Fruit fly (Drosophila melanogaster) whole organism, embryonic: ENCODE measurements around the gene raw.

Experiments used
- Atf3 ChIP-seq: fragments of 200-800 bp; sonication (Bioruptor generic); optimal IDR thresholded peaks from 3 replicates; lab custom pipeline; 2016; ENCODE audit warnings: missing biosample characterization, missing genetic modification characterization
- Atf6 ChIP-seq: fragments of 200-800 bp; sonication (Bioruptor generic); IDR thresholded peaks from 2 replicates; pipeline ENCODE4 v1.3.6; 2022; ENCODE audit warnings: missing biosample characterization, missing genetic modification characterization
- B-H2 ChIP-seq: fragments of 200-800 bp; sonication (Bioruptor generic); optimal IDR thresholded peaks from 2 replicates; lab custom pipeline; 2018; ENCODE audit warnings: missing biosample characterization, mild to moderate bottlenecking, missing genetic modification characterization
- Blimp-1 ChIP-seq: fragments of 200-800 bp; sonication (Bioruptor generic); optimal IDR thresholded peaks from 3 replicates; lab custom pipeline; 2018; ENCODE audit warnings: missing biosample characterization, missing genetic modification characterization, mild to moderate bottlenecking, moderate library complexity, missing genetic modification reagents
- CG10431 ChIP-seq: fragments of 200-800 bp; sonication (Bioruptor generic); optimal IDR thresholded peaks from 3 replicates; lab custom pipeline; 2018; ENCODE audit warnings: missing biosample characterization, mild to moderate bottlenecking, missing genetic modification characterization
- CG10543 ChIP-seq: fragments of 200-800 bp; sonication (Bioruptor generic); optimal IDR thresholded peaks from 3 replicates; lab custom pipeline; 2017; ENCODE audit warnings: missing biosample characterization, mild to moderate bottlenecking, missing genetic modification characterization, moderate library complexity
- CG11695 ChIP-seq: fragments of 200-800 bp; sonication (Bioruptor generic); IDR thresholded peaks from 3 replicates; pipeline ENCODE4 v1.3.6; 2022; ENCODE audit warnings: missing biosample characterization, missing genetic modification characterization
- CG12155 ChIP-seq: fragments of 200-800 bp; sonication (Bioruptor generic); optimal IDR thresholded peaks from 3 replicates; lab custom pipeline; 2016; ENCODE audit warnings: missing biosample characterization, missing genetic modification characterization
- CG1233 ChIP-seq: fragments of 200-800 bp; sonication (Bioruptor generic); optimal IDR thresholded peaks from 4 replicates; lab custom pipeline; 2018; ENCODE audit warnings: missing biosample characterization, mild to moderate bottlenecking, missing genetic modification characterization
- CG12391 ChIP-seq: fragments of 200-800 bp; sonication (Bioruptor generic); optimal IDR thresholded peaks from 3 replicates; lab custom pipeline; 2018; ENCODE audit warnings: missing biosample characterization, mild to moderate bottlenecking, missing genetic modification characterization, moderate library complexity
- CG14014 ChIP-seq: fragments of 200-800 bp; sonication (Bioruptor generic); IDR thresholded peaks from 2 replicates; pipeline ENCODE4 v1.3.6; 2022; ENCODE audit warnings: missing biosample characterization, missing genetic modification characterization
- CG15269 ChIP-seq: fragments of 200-800 bp; sonication (Bioruptor generic); optimal IDR thresholded peaks from 2 replicates; lab custom pipeline; 2018; ENCODE audit warnings: missing biosample characterization, mild to moderate bottlenecking, missing genetic modification characterization, moderate library complexity
- CG17186 ChIP-seq: fragments of 200-800 bp; sonication (Bioruptor generic); optimal IDR thresholded peaks from 3 replicates; lab custom pipeline; 2017; ENCODE audit warnings: missing biosample characterization, missing genetic modification reagents, missing genetic modification characterization
- CG17802 ChIP-seq: fragments of 200-800 bp; sonication (Bioruptor generic); optimal IDR thresholded peaks from 2 replicates; lab custom pipeline; 2018; ENCODE audit warnings: missing biosample characterization, mild to moderate bottlenecking, missing genetic modification characterization, moderate library complexity
- CG2678 ChIP-seq: fragments of 200-800 bp; sonication (Bioruptor generic); optimal IDR thresholded peaks from 3 replicates; lab custom pipeline; 2019; ENCODE audit warnings: missing biosample characterization, mild to moderate bottlenecking, missing genetic modification characterization, moderate library complexity
- CG2875 ChIP-seq: fragments of 200-800 bp; sonication (Bioruptor generic); optimal IDR thresholded peaks from 2 replicates; lab custom pipeline; 2017; ENCODE audit warnings: missing biosample characterization, mild to moderate bottlenecking, missing genetic modification characterization, missing genetic modification reagents
- CG31365 ChIP-seq: fragments of 200-800 bp; sonication (Bioruptor generic); optimal IDR thresholded peaks from 2 replicates; lab custom pipeline; 2018; ENCODE audit warnings: missing biosample characterization, mild to moderate bottlenecking, missing genetic modification characterization
- CG31441 ChIP-seq: fragments of 200-800 bp; sonication (Bioruptor generic); IDR thresholded peaks from 2 replicates; pipeline ENCODE4 v1.3.6; 2022; ENCODE audit warnings: missing biosample characterization, missing genetic modification characterization
- CG3163 ChIP-seq: fragments of 200-800 bp; sonication (Bioruptor generic); optimal IDR thresholded peaks from 3 replicates; lab custom pipeline; 2016; ENCODE audit warnings: missing biosample characterization, missing genetic modification characterization
- CG32772 ChIP-seq: fragments of 200-800 bp; sonication (Bioruptor generic); IDR thresholded peaks from 2 replicates; pipeline ENCODE4 v1.3.6; 2022; ENCODE audit warnings: missing biosample characterization, missing genetic modification characterization
- CG6689 ChIP-seq: fragments of 200-800 bp; sonication (Bioruptor generic); IDR thresholded peaks from 2 replicates; pipeline ENCODE4 v1.3.6; 2022; ENCODE audit warnings: missing biosample characterization, missing genetic modification characterization
- CG7839 ChIP-seq: fragments of 200-800 bp; sonication (Bioruptor generic); optimal IDR thresholded peaks from 3 replicates; lab custom pipeline; 2018; ENCODE audit warnings: missing biosample characterization, mild to moderate bottlenecking, missing genetic modification characterization, moderate library complexity
- CG8290 ChIP-seq, 3 experiments: fragments of 200-800 bp; sonication (Bioruptor generic); optimal IDR thresholded peaks; 2 replicates each; lab custom pipeline; 2016 to 2019; ENCODE audit warnings: missing biosample characterization in 3 of 3, missing genetic modification characterization in 3 of 3, mild to moderate bottlenecking in 2 of 3, moderate library complexity in 1 of 3
- CG8924 ChIP-seq: fragments of 200-800 bp; optimal IDR thresholded peaks from 3 replicates; lab custom pipeline; 2019; ENCODE audit warnings: missing biosample characterization, mild to moderate bottlenecking, missing genetic modification characterization, moderate library complexity
- CoRest ChIP-seq: fragments of 200-800 bp; sonication (Bioruptor generic); optimal IDR thresholded peaks from 3 replicates; lab custom pipeline; 2018; ENCODE audit warnings: missing biosample characterization, mild to moderate bottlenecking, missing genetic modification characterization, moderate library complexity
- Dp ChIP-seq: fragments of 200-800 bp; sonication (Bioruptor generic); optimal IDR thresholded peaks from 2 replicates; lab custom pipeline; 2018; ENCODE audit warnings: missing biosample characterization, mild to moderate bottlenecking, missing genetic modification characterization, moderate library complexity
- Fer1 ChIP-seq: fragments of 200-800 bp; sonication (Bioruptor generic); optimal IDR thresholded peaks from 2 replicates; lab custom pipeline; 2017; ENCODE audit warnings: missing biosample characterization, mild to moderate bottlenecking, missing genetic modification characterization
- Fer2 ChIP-seq: fragments of 200-800 bp; sonication (Bioruptor generic); optimal IDR thresholded peaks from 2 replicates; lab custom pipeline; 2018; ENCODE audit warnings: missing biosample characterization, mild to moderate bottlenecking, missing genetic modification characterization, moderate library complexity
- Ptx1 ChIP-seq: fragments of 200-800 bp; sonication (Bioruptor generic); IDR thresholded peaks from 2 replicates; pipeline ENCODE4 v1.3.6; 2022; ENCODE audit warnings: missing biosample characterization, missing genetic modification characterization
- Sox100B ChIP-seq: fragments of 200-800 bp; sonication (Bioruptor generic); optimal IDR thresholded peaks from 3 replicates; lab custom pipeline; 2018; ENCODE audit warnings: missing biosample characterization, mild to moderate bottlenecking, missing genetic modification characterization
- Sox102F ChIP-seq: fragments of 200-800 bp; sonication (Bioruptor generic); optimal IDR thresholded peaks from 2 replicates; lab custom pipeline; 2018; ENCODE audit warnings: missing biosample characterization, mild to moderate bottlenecking, missing genetic modification characterization, moderate library complexity
- Ssrp ChIP-seq: fragments of 200-800 bp; sonication (Bioruptor generic); optimal IDR thresholded peaks from 2 replicates; lab custom pipeline; 2018; ENCODE audit warnings: missing biosample characterization, mild to moderate bottlenecking, missing genetic modification characterization, moderate library complexity
- Xbp1 ChIP-seq: fragments of 200-800 bp; sonication (Bioruptor generic); optimal IDR thresholded peaks from 3 replicates; lab custom pipeline; 2016; ENCODE audit warnings: missing biosample characterization, mild to moderate bottlenecking, missing genetic modification characterization
- al ChIP-seq: fragments of 200-800 bp; sonication (Bioruptor generic); IDR thresholded peaks from 2 replicates; pipeline ENCODE4 v1.3.6; 2022; ENCODE audit warnings: missing biosample characterization, missing genetic modification characterization
- ap ChIP-seq: fragments of 200-800 bp; sonication (Bioruptor generic); IDR thresholded peaks from 2 replicates; pipeline ENCODE4 v1.3.6; 2022; ENCODE audit warnings: missing biosample characterization, missing genetic modification characterization
- bbx ChIP-seq: fragments of 200-800 bp; sonication (Bioruptor generic); IDR thresholded peaks from 2 replicates; pipeline ENCODE4 v1.3.6; 2022; ENCODE audit warnings: missing biosample characterization, missing genetic modification characterization; ENCODE audit not compliant: partially characterized antibody
- chif ChIP-seq, 2 experiments: fragments of 200-800 bp; sonication (Bioruptor generic); optimal IDR thresholded peaks; 3 replicates each; lab custom pipeline; 2016; ENCODE audit warnings: missing biosample characterization in 2 of 2, missing genetic modification characterization in 2 of 2
- ci ChIP-seq: fragments of 200-800 bp; sonication (Bioruptor generic); IDR thresholded peaks from 3 replicates; pipeline ENCODE4 v1.3.6; 2022; ENCODE audit warnings: missing biosample characterization, missing genetic modification characterization
- fd96Cb ChIP-seq: fragments of 200-800 bp; sonication (Bioruptor generic); optimal IDR thresholded peaks from 2 replicates; lab custom pipeline; 2018; ENCODE audit warnings: missing biosample characterization, mild to moderate bottlenecking, missing genetic modification characterization, moderate library complexity
- her ChIP-seq: fragments of 200-800 bp; sonication (Bioruptor generic); optimal IDR thresholded peaks from 2 replicates; lab custom pipeline; 2016; ENCODE audit warnings: missing biosample characterization, missing genetic modification characterization
- kni ChIP-seq: fragments of 200-800 bp; sonication (Bioruptor generic); optimal IDR thresholded peaks from 3 replicates; lab custom pipeline; 2017; ENCODE audit warnings: mild to moderate bottlenecking, missing biosample characterization, missing genetic modification reagents, missing genetic modification characterization
- lola ChIP-seq, 3 experiments: fragments of >200 bp in 2 of 3; fragments of 200-800 bp in 1 of 3; sonication (Bioruptor generic) in 1 of 3; optimal IDR thresholded peaks; 2 replicates each; lab custom pipeline; 2017 to 2019; ENCODE audit warnings: missing biosample characterization in 3 of 3, missing genetic modification characterization in 3 of 3, mild to moderate bottlenecking in 1 of 3, moderate library complexity in 1 of 3
- lov ChIP-seq, 2 experiments: fragments of 200-800 bp in 1 of 2; fragments of >200 bp in 1 of 2; sonication (Bioruptor generic) in 1 of 2; IDR thresholded peaks in 1 of 2; optimal IDR thresholded peaks in 1 of 2; 2 replicates in 1 of 2; 3 replicates in 1 of 2; pipeline versions ENCODE4 v1.3.6 to Lab custom; 2017 to 2022; ENCODE audit warnings: missing biosample characterization in 1 of 2, missing genetic modification characterization in 1 of 2
- ro ChIP-seq: fragments of 200-800 bp; sonication (Bioruptor generic); IDR thresholded peaks from 2 replicates; pipeline ENCODE4 v1.3.6; 2022; ENCODE audit warnings: missing biosample characterization, missing genetic modification characterization
- schlank ChIP-seq: fragments of 200-800 bp; sonication (Bioruptor generic); optimal IDR thresholded peaks from 2 replicates; lab custom pipeline; 2018; ENCODE audit warnings: missing biosample characterization, mild to moderate bottlenecking, missing genetic modification characterization
- slbo ChIP-seq: fragments of 200-800 bp; sonication (Bioruptor generic); IDR thresholded peaks from 2 replicates; pipeline ENCODE4 v1.3.6; 2022; ENCODE audit warnings: missing biosample characterization, missing genetic modification characterization
- unpg ChIP-seq: fragments of 200-800 bp; sonication (Bioruptor generic); optimal IDR thresholded peaks from 3 replicates; lab custom pipeline; 2018; ENCODE audit warnings: missing biosample characterization, mild to moderate bottlenecking, missing genetic modification characterization, moderate library complexity
- zf30C ChIP-seq: fragments of 200-800 bp; sonication (Bioruptor generic); optimal IDR thresholded peaks from 3 replicates; lab custom pipeline; 2018; ENCODE audit warnings: missing biosample characterization, mild to moderate bottlenecking, missing genetic modification characterization
- zfh2 ChIP-seq: fragments of 200-800 bp; sonication (Bioruptor generic); optimal IDR thresholded peaks from 2 replicates; lab custom pipeline; 2016; ENCODE audit warnings: missing biosample characterization, missing genetic modification characterization

Gene raw

dm6 chr2L:8787575-8787974 is 47.1 kb upstream of the raw start (continued):
- TF ChIP-seq CG31441 (GFP tag; lab: Robert Waterston, UW) (peak; percentile 46; the same call in 1 of the 2 replicates), Ptx1 (GFP tag; lab: Robert Waterston, UW) (peak; percentile 23), Dp (GFP tag; lab: Kevin White, UChicago) (no peak), CG15269 (no peak), zf30C (GFP tag; lab: Kevin White, UChicago) (peak; percentile 52), Atf6 (GFP tag; lab: Robert Waterston, UW) (no peak), Fer1 (GFP tag; lab: Kevin White, UChicago) (no peak), CG10543 (GFP tag; lab: Kevin White, UChicago) (no peak), CG12155 (no peak), CG12391 (peak; percentile 30), lov (optimal IDR thresholded peaks at IDR 0.05; lab: Kevin White, UChicago) (no peak), lov (GFP tag; IDR thresholded peaks at IDR 0.05; lab: Robert Waterston, UW) (no peak), CG2678 (tag; lab: Kevin White, UChicago) (peak; percentile 33), Atf3 (GFP tag; lab: Kevin White, UChicago) (no peak), kni (GFP tag; lab: Kevin White, UChicago) (no peak), CG31365 (tag; lab: Kevin White, UChicago) (no peak), fd96Cb (peak; percentile 31), CG10431 (GFP tag; lab: Kevin White, UChicago) (no peak), ap (no peak), CG14014 (GFP tag; lab: Robert Waterston, UW) (no peak), CG17802 (no peak), schlank (tag; lab: Kevin White, UChicago) (no peak), CG7839 (peak; percentile 48), CG11695 (GFP tag; lab: Robert Waterston, UW) (no peak), CG2875 (GFP tag; lab: Kevin White, UChicago) (peak; percentile 15), ro (GFP tag; lab: Robert Waterston, UW) (no peak), Blimp-1 (GFP tag; lab: Kevin White, UChicago) (peak; percentile 48), CG32772 (GFP tag; lab: Robert Waterston, UW) (no peak), CG17186 (GFP tag; lab: Kevin White, UChicago) (no peak), Ssrp (peak; percentile 25), CG8924 (peak; percentile 41), zfh2 (no peak), CG1233 (GFP tag; lab: Kevin White, UChicago) (no peak), B-H2 (no peak), Sox100B (GFP tag; lab: Kevin White, UChicago) (no peak), ci (peak; percentile 59; the same call in 2 of the 3 replicates), her (GFP tag; lab: Kevin White, UChicago) (no peak), bbx (GFP tag; lab: Robert Waterston, UW) (no peak), al (GFP tag; lab: Robert Waterston, UW) (no peak), CG8290 (GFP tag; optimal IDR thresholded peaks at IDR 0.05; lab: Kevin White, UChicago) (no peak), CG8290 (tag; optimal IDR thresholded peaks at IDR 0.05; lab: Kevin White, UChicago) (no peak), unpg (GFP tag; lab: Kevin White, UChicago) (peak; percentile 42), Sox102F (GFP tag; lab: Kevin White, UChicago) (peak; percentile 21), CoRest (tag; lab: Kevin White, UChicago) (peak; percentile 28), chif (GFP tag; optimal IDR thresholded peaks at IDR 0.05; lab: Kevin White, UChicago) (no peak), Fer2 (tag; lab: Kevin White, UChicago) (no peak), CG3163 (no peak), CG6689 (GFP tag; lab: Robert Waterston, UW) (peak; percentile 25; the same call in 1 of the 2 replicates), Xbp1 (GFP tag; lab: Kevin White, UChicago) (peak; percentile 5), lola (GFP tag; optimal IDR thresholded peaks at IDR 0.05; lab: Kevin White, UChicago) (peak in 1 of 3 experiments; percentile 47), slbo (GFP tag; lab: Robert Waterston, UW) (no peak)
